Worm (Caenorhabditis elegans): ENCODE results near the gene ttbk-2.2.
"Not testable (repeated sequence)": the region's sequence is repeated elsewhere in the genome, so short reads cannot be mapped to it uniquely, and the experiment has no call there.

The ttbk-2.2 gene

ce11 chrIV:5089795-5090528, 23.2 kb upstream of the ttbk-2.2 start:
- peak; percentile 51 for TF ChIP-seq nhr-25 (tag; optimal IDR thresholded peaks at IDR 0.05)
- peak; percentile 28 for TF ChIP-seq sma-3 (GFP tag; optimal IDR thresholded peaks at IDR 0.05)
- peak; percentile 58 for TF ChIP-seq fos-1 (tag; optimal IDR thresholded peaks at IDR 0.05)
- peak in 1 of 2 experiments; percentile 82 for TF ChIP-seq lsy-2 (tag; optimal IDR thresholded peaks at IDR 0.05)
- peak; percentile 32 for TF ChIP-seq skn-1 (tag; optimal IDR thresholded peaks at IDR 0.05)
- TF ChIP-seq sma-9 (GFP tag; optimal IDR thresholded peaks at IDR 0.05): peak; percentile 59
- not testable (repeated sequence) for TF ChIP-seq sma-9 (tag; optimal IDR thresholded peaks at IDR 0.05)
- peak; percentile 75 for TF ChIP-seq blmp-1 (tag; optimal IDR thresholded peaks at IDR 0.05; ENCODE audit: insufficient read depth)
- peak; percentile 11 for TF ChIP-seq crh-2 (tag; optimal IDR thresholded peaks at IDR 0.05)
- TF ChIP-seq F13H6.1 (tag; optimal IDR thresholded peaks at IDR 0.05): peak; percentile 23
- peak; percentile 6 for TF ChIP-seq C34F6.9 (tag; optimal IDR thresholded peaks at IDR 0.05)

ce11 chrIV:5088814-5089322, 22.1 kb upstream of the ttbk-2.2 start, which contains the start of gene ivd-1:
Gene ivd-1, minus strand, starts transcription at chrIV:5088864.
- TF ChIP-seq ztf-11 (tag; optimal IDR thresholded peaks at IDR 0.05) (no peak), lin-39 (tag; optimal IDR thresholded peaks at IDR 0.05) (no peak), unc-62 (GFP tag; optimal IDR thresholded peaks at IDR 0.05) (no peak), peb-1 (tag; optimal IDR thresholded peaks at IDR 0.05) (no peak), elt-1 (tag; optimal IDR thresholded peaks at IDR 0.05) (no peak), sma-3 (GFP tag; optimal IDR thresholded peaks at IDR 0.05) (no peak), ztf-1 (GFP tag; conservative IDR thresholded peaks at IDR 0.05) (no peak), unc-39 (tag; optimal IDR thresholded peaks at IDR 0.05) (no peak), gmeb-1 (tag; optimal IDR thresholded peaks at IDR 0.05) (no peak), nhr-129 (tag; optimal IDR thresholded peaks at IDR 0.05) (peak; percentile 69), unc-55 (GFP tag; optimal IDR thresholded peaks at IDR 0.05) (no peak), sma-9 (GFP tag; optimal IDR thresholded peaks at IDR 0.05) (peak; percentile 34), sma-9 (tag; optimal IDR thresholded peaks at IDR 0.05) (no peak), ZK546.5 (tag; optimal IDR thresholded peaks at IDR 0.05) (no peak), snpc-4 (tag; optimal IDR thresholded peaks at IDR 0.05) (no peak), egl-27 (tag; optimal IDR thresholded peaks at IDR 0.05) (no peak), C34F6.9 (tag; optimal IDR thresholded peaks at IDR 0.05) (peak; percentile 29), nhr-25 (tag; optimal IDR thresholded peaks at IDR 0.05) (no peak), mdl-1 (tag; optimal IDR thresholded peaks at IDR 0.05) (peak in 1 of 2 experiments; percentile 58), skn-1 (tag; optimal IDR thresholded peaks at IDR 0.05) (no peak), elt-3 (tag; optimal IDR thresholded peaks at IDR 0.05) (no peak), nhr-10 (tag; optimal IDR thresholded peaks at IDR 0.05) (no peak), nhr-77 (tag; optimal IDR thresholded peaks at IDR 0.05) (no peak), dmd-4 (tag; optimal IDR thresholded peaks at IDR 0.05) (no peak), fos-1 (tag; optimal IDR thresholded peaks at IDR 0.05) (peak; percentile 57), sem-4 (tag; optimal IDR thresholded peaks at IDR 0.05) (no peak), F13H6.1 (tag; optimal IDR thresholded peaks at IDR 0.05) (peak; percentile 28), nhr-21 (tag; optimal IDR thresholded peaks at IDR 0.05) (no peak), ceh-16 (tag; optimal IDR thresholded peaks at IDR 0.05) (no peak), nhr-11 (tag; optimal IDR thresholded peaks at IDR 0.05) (no peak), nhr-12 (tag; optimal IDR thresholded peaks at IDR 0.05) (no peak), mbf-1 (tag; optimal IDR thresholded peaks at IDR 0.05) (no peak), blmp-1 (tag; optimal IDR thresholded peaks at IDR 0.05; ENCODE audit: insufficient read depth) (peak; percentile 23), lsy-2 (tag; optimal IDR thresholded peaks at IDR 0.05) (peak in 1 of 2 experiments; percentile 25), lin-13 (GFP tag; optimal IDR thresholded peaks at IDR 0.05) (no peak)

ce11 chrIV:5086961-5087326, 20.2 kb upstream of the ttbk-2.2 start:
- TF ChIP-seq sma-9 (GFP tag; optimal IDR thresholded peaks at IDR 0.05) (peak; percentile 18), sma-9 (tag; optimal IDR thresholded peaks at IDR 0.05) (no peak), ztf-1 (GFP tag; conservative IDR thresholded peaks at IDR 0.05) (no peak)
